Worm (Caenorhabditis elegans): ENCODE measurements around the gene C08B6.11.
A peak's percentile ranks its signal among the peaks of the same experiment; 100 is the strongest.

The C08B6.11 gene

DNA sequence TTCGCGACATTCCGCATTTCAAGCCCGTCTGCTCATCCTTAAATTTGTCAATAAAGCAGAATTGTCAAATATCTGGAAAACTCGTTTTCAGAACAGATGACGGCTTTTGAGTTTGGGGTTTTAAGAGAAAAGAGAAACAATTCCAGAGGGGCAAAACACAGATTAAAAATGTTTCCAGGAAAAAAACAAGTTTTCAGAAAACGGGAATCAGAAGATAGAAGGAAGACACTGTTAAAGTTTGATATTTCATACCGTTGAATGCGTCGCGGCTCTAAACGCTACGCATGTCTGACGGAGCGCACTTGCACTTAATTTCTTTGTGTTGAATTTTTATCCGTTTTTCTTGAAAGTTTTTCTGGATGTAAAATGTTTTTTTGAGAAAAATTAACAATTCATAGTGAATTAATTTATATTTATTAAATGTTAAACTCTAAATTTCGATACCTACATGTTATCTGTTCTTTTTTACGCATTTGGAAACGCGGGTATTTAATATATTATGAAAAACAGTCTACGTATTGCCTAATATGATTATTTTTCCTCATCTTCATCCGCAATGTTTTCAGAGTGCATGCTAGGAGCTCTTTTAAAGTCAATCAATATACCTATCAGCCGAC, 26.8 kb downstream of the C08B6.11 start, which contains the start of the genes C08B6.18, wdr-20 and C08B6.8:
Gene C08B6.18 (minus strand): TSS at position 51 of the 617 bp plus-strand sequence.
Gene wdr-20 (minus strand): TSS at position 82 of the 617 bp plus-strand sequence.
Gene C08B6.8 (plus strand): TSS at position 567 of the 617 bp plus-strand sequence.
- TF ChIP-seq pax-3 (tag; optimal IDR thresholded peaks at IDR 0.05) (no peak), sup-37 (GFP tag; optimal IDR thresholded peaks at IDR 0.05) (no peak), lsy-2 (tag; optimal IDR thresholded peaks at IDR 0.05) (peak; percentile 21 to 65), mef-2 (tag; optimal IDR thresholded peaks at IDR 0.05) (no peak), lin-14 (GFP tag; optimal IDR thresholded peaks at IDR 0.05) (no peak), lin-39 (tag; optimal IDR thresholded peaks at IDR 0.05) (no peak), unc-130 (tag; optimal IDR thresholded peaks at IDR 0.05) (no peak), snpc-4 (tag; optimal IDR thresholded peaks at IDR 0.05) (peak; percentile 61), egl-27 (tag; optimal IDR thresholded peaks at IDR 0.05) (no peak), efl-3 (GFP tag; optimal IDR thresholded peaks at IDR 0.05) (no peak), C34B4.2 (tag; optimal IDR thresholded peaks at IDR 0.05) (no peak), swsn-7 (tag; optimal IDR thresholded peaks at IDR 0.05) (no peak), elt-3 (tag; optimal IDR thresholded peaks at IDR 0.05) (peak in 1 of 6 experiments; percentile 8), pag-3 (tag; optimal IDR thresholded peaks at IDR 0.05; ENCODE audit: borderline replicate concordance, insufficient read depth) (no peak), C04F5.9 (tag; optimal IDR thresholded peaks at IDR 0.05) (no peak), nhr-20 (tag; optimal IDR thresholded peaks at IDR 0.05) (peak; percentile 4), blmp-1 (tag; optimal IDR thresholded peaks at IDR 0.05) (peak; percentile 19), skn-1 (tag; optimal IDR thresholded peaks at IDR 0.05) (peak; percentile 42), nhr-76 (tag; optimal IDR thresholded peaks at IDR 0.05) (no peak), lin-13 (GFP tag; optimal IDR thresholded peaks at IDR 0.05) (no peak), lin-35 (GFP tag; optimal IDR thresholded peaks at IDR 0.05) (peak; percentile 46 to 69), snu-23 (GFP tag; optimal IDR thresholded peaks at IDR 0.05) (peak; percentile 15), nhr-71 (tag; optimal IDR thresholded peaks at IDR 0.05) (peak; percentile 3), lin-15B (tag; optimal IDR thresholded peaks at IDR 0.05) (peak; percentile 65), ceh-82 (tag; optimal IDR thresholded peaks at IDR 0.05) (no peak), nhr-84 (tag; optimal IDR thresholded peaks at IDR 0.05) (no peak), efl-1 (optimal IDR thresholded peaks at IDR 0.05) (peak; percentile 28 to 30), efl-1 (GFP tag; optimal IDR thresholded peaks at IDR 0.05 in 1 of 2) (peak; percentile 42 to 87), dpl-1 (GFP tag; optimal IDR thresholded peaks at IDR 0.05) (peak in 2 of 3 experiments; percentile 21 to 58), unc-86 (tag; optimal IDR thresholded peaks at IDR 0.05) (no peak), ceh-90 (tag; optimal IDR thresholded peaks at IDR 0.05) (no peak), dsc-1 (tag; optimal IDR thresholded peaks at IDR 0.05) (no peak), C16A3.4 (tag; optimal IDR thresholded peaks at IDR 0.05) (peak; percentile 47)

DNA sequence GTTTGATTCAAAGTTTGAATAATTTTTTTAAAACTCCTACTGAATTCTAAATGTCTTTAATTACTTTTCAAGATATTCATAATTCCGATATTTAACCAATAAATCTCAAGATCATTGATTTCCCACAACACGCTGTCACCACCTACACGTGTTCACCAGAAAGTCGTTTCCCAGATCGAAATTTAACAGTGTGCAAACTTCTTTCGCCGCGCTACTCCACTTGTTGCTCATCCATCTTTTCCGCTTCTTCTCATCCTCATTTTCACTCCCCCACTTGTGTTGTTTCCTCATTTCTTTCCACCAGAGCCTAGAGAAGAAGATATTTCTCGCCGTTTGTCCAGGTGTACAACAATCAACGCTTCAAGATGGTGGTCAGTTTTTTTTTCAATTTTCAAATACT, 38.2 kb downstream of the C08B6.11 start, which contains the start of gene C51E3.9:
Gene C51E3.9 (plus strand): TSS at position 301 of the 400 bp plus-strand sequence.
- no peak for TF ChIP-seq unc-30 (tag; optimal IDR thresholded peaks at IDR 0.05)
- peak; percentile 31 for TF ChIP-seq nhr-71 (tag; optimal IDR thresholded peaks at IDR 0.05)
- TF ChIP-seq lin-14 (GFP tag; optimal IDR thresholded peaks at IDR 0.05) = peak; percentile 61
- TF ChIP-seq rnt-1 (tag; optimal IDR thresholded peaks at IDR 0.05) = peak; percentile 40

DNA sequence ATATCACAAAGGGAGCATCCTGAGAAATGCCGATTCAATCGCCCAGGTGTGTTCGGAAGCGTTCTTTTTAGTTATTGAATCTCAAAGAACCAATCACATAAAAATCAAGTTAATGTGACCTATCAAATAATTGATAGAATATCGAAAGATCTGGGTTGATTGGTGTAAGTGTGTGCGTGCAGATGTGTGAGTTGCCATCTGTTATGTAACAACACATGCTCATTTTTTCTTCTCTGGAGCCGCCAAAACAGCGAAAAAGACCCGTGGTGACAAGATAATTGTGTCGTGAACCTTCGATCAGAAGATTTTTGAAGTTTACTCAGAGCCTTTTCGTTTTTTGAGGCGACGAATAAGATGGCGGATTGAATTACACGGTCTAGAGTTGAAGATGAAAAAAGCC, 39.4 kb downstream of the C08B6.11 start:
- TF ChIP-seq irx-1 (tag; optimal IDR thresholded peaks at IDR 0.05) = no peak
- no peak for TF ChIP-seq efl-1 (optimal IDR thresholded peaks at IDR 0.05)
- no peak for TF ChIP-seq efl-1 (GFP tag; optimal IDR thresholded peaks at IDR 0.05 in 1 of 2)
- no peak for TF ChIP-seq fkh-10 (GFP tag; optimal IDR thresholded peaks at IDR 0.05)
- no peak for TF ChIP-seq lir-3 (tag; optimal IDR thresholded peaks at IDR 0.05; ENCODE audit: poor library complexity)
- TF ChIP-seq ztf-11 (tag; optimal IDR thresholded peaks at IDR 0.05) = no peak
- no peak for TF ChIP-seq snpc-4 (tag; optimal IDR thresholded peaks at IDR 0.05)
- peak; percentile 31; the same call in 1 of the 2 replicates for TF ChIP-seq nhr-19 (GFP tag; conservative IDR thresholded peaks at IDR 0.05)
- no peak for TF ChIP-seq ceh-63 (GFP tag; optimal IDR thresholded peaks at IDR 0.05)
- TF ChIP-seq swsn-7 (tag; optimal IDR thresholded peaks at IDR 0.05) = peak; percentile 8
- no peak for TF ChIP-seq egl-27 (tag; optimal IDR thresholded peaks at IDR 0.05)
- TF ChIP-seq rnt-1 (tag; optimal IDR thresholded peaks at IDR 0.05) = peak; percentile 49
- no peak for TF ChIP-seq lin-39 (tag; optimal IDR thresholded peaks at IDR 0.05)
- TF ChIP-seq pqm-1 (tag; optimal IDR thresholded peaks at IDR 0.05) = no peak
- TF ChIP-seq hlh-4 (tag; optimal IDR thresholded peaks at IDR 0.05) = no peak
- TF ChIP-seq nhr-85 (tag) = no peak
- TF ChIP-seq snu-23 (GFP tag; optimal IDR thresholded peaks at IDR 0.05) = peak; percentile 9
- TF ChIP-seq aha-1 (tag; optimal IDR thresholded peaks at IDR 0.05) = no peak
- no peak for TF ChIP-seq elt-3 (tag; optimal IDR thresholded peaks at IDR 0.05)
- no peak for TF ChIP-seq ceh-82 (tag; optimal IDR thresholded peaks at IDR 0.05)
- TF ChIP-seq unc-130 (tag; optimal IDR thresholded peaks at IDR 0.05) = peak; percentile 38
- TF ChIP-seq mdl-1 (tag; optimal IDR thresholded peaks at IDR 0.05) = no peak
- TF ChIP-seq ztf-4 (tag; optimal IDR thresholded peaks at IDR 0.05) = peak; percentile 15
- TF ChIP-seq mab-9 (GFP tag; IDR thresholded peaks at IDR 0.05) = no peak
